Worm (Caenorhabditis elegans): ENCODE measurements around the gene srj-27.

Gene srj-27

ce11 chrV:15085335-15085800 lies 41.9 kb downstream of the srj-27 start, which contains the start of the genes ahsa-1 and C01G10.7 (continued):
- no peak for TF ChIP-seq ZK546.5 (tag; optimal IDR thresholded peaks at IDR 0.05)
- no peak for TF ChIP-seq unc-62 (GFP tag; optimal IDR thresholded peaks at IDR 0.05 in 1 of 2)
- no peak for TF ChIP-seq unc-62 (tag; optimal IDR thresholded peaks at IDR 0.05)
- no peak for TF ChIP-seq nhr-102 (tag; optimal IDR thresholded peaks at IDR 0.05)
- TF ChIP-seq mxl-3 (GFP tag; optimal IDR thresholded peaks at IDR 0.05), result peak; percentile 19
- no peak for TF ChIP-seq set-16 (GFP tag; IDR thresholded peaks at IDR 0.05)
- TF ChIP-seq fkh-10 (GFP tag; optimal IDR thresholded peaks at IDR 0.05), result peak; percentile 80
- TF ChIP-seq daf-19 (GFP tag; conservative IDR thresholded peaks at IDR 0.05), result no peak
- TF ChIP-seq Y105C5A.15 (GFP tag; IDR thresholded peaks at IDR 0.05), result no peak
- no peak for TF ChIP-seq Y75B8A.6 (GFP tag; IDR thresholded peaks at IDR 0.05)
- TF ChIP-seq ceh-28 (tag; optimal IDR thresholded peaks at IDR 0.05), result no peak
- 0 out of 2 replicates have a peak, but pooled peaks have one; percentile 12 for TF ChIP-seq tag-97 (GFP tag; IDR thresholded peaks at IDR 0.05)
- TF ChIP-seq F26F4.8 (GFP tag; conservative IDR thresholded peaks at IDR 0.05), result no peak
- peak; percentile 86 for TF ChIP-seq lin-13 (GFP tag; optimal IDR thresholded peaks at IDR 0.05)
- no peak for TF ChIP-seq skn-1 (tag; optimal IDR thresholded peaks at IDR 0.05)
- TF ChIP-seq sdz-12 (GFP tag; optimal IDR thresholded peaks at IDR 0.05), result no peak
- peak; percentile 87 for TF ChIP-seq rbr-2 (tag; optimal IDR thresholded peaks at IDR 0.05)
- peak; percentile 40 for TF ChIP-seq ztf-7 (tag; optimal IDR thresholded peaks at IDR 0.05)
- no peak for TF ChIP-seq attf-4 (tag; optimal IDR thresholded peaks at IDR 0.05)
- TF ChIP-seq daf-8 (GFP tag; IDR thresholded peaks at IDR 0.05), result no peak
- no peak for TF ChIP-seq dve-1 (tag; optimal IDR thresholded peaks at IDR 0.05; ENCODE audit: insufficient read depth)
- peak; percentile 49; the same call in 1 of the 2 replicates for TF ChIP-seq vab-7 (GFP tag; IDR thresholded peaks at IDR 0.05)
- TF ChIP-seq lir-3 (tag; optimal IDR thresholded peaks at IDR 0.05), result no peak
- no peak for TF ChIP-seq D1046.2 (GFP tag; IDR thresholded peaks at IDR 0.05)
- TF ChIP-seq nhr-77 (tag; optimal IDR thresholded peaks at IDR 0.05), result peak; percentile 88
- peak; percentile 86 for TF ChIP-seq dmd-6 (GFP tag; IDR thresholded peaks at IDR 0.05)
- TF ChIP-seq ceh-82 (tag; optimal IDR thresholded peaks at IDR 0.05), result no peak
- peak; percentile 46 for TF ChIP-seq spr-1 (tag; optimal IDR thresholded peaks at IDR 0.05)
- no peak for TF ChIP-seq saeg-2 (GFP tag; IDR thresholded peaks at IDR 0.05)
- TF ChIP-seq ceh-62 (tag; optimal IDR thresholded peaks at IDR 0.05), result no peak
- TF ChIP-seq arid-1 (GFP tag; conservative IDR thresholded peaks at IDR 0.05), result 0 out of 2 replicates have a peak, but pooled peaks have one; percentile 46
- no peak for TF ChIP-seq unc-39 (tag; optimal IDR thresholded peaks at IDR 0.05)
- peak; percentile 45 to 64; a peak in 2 of 4 replicates for TF ChIP-seq madf-5 (GFP tag; IDR thresholded peaks at IDR 0.05)
- TF ChIP-seq mxl-2 (GFP tag; conservative IDR thresholded peaks at IDR 0.05), result no peak
- TF ChIP-seq zip-11 (GFP tag; IDR thresholded peaks at IDR 0.05), result no peak
- peak; percentile 86 for TF ChIP-seq dmd-9 (GFP tag; IDR thresholded peaks at IDR 0.05)

- peak; percentile 18 for TF ChIP-seq aha-1 (tag)
- TF ChIP-seq spr-3 (GFP tag; optimal IDR thresholded peaks at IDR 0.05), result no peak
- peak; percentile 47; the same call in 1 of the 2 replicates for TF ChIP-seq pha-4 (GFP tag; IDR thresholded peaks at IDR 0.05)
- no peak for TF ChIP-seq pha-4 (tag; optimal IDR thresholded peaks at IDR 0.05)
- no peak for TF ChIP-seq Y5F2A.4 (GFP tag; optimal IDR thresholded peaks at IDR 0.05)
- peak; percentile 44 for TF ChIP-seq duxl-1 (tag; optimal IDR thresholded peaks at IDR 0.05; ENCODE audit: poor library complexity)
- no peak for TF ChIP-seq set-16 (GFP tag; IDR thresholded peaks at IDR 0.05)
- no peak for TF ChIP-seq Y105C5A.15 (GFP tag; IDR thresholded peaks at IDR 0.05)
- no peak for TF ChIP-seq mxl-2 (GFP tag; conservative IDR thresholded peaks at IDR 0.05)
- TF ChIP-seq Y75B8A.6 (GFP tag; IDR thresholded peaks at IDR 0.05), result 0 out of 2 replicates have a peak, but pooled peaks have one; percentile 21
- no peak for TF ChIP-seq nhr-11 (tag; optimal IDR thresholded peaks at IDR 0.05)
- TF ChIP-seq nhr-6 (tag; optimal IDR thresholded peaks at IDR 0.05), result peak; percentile 48
- peak; percentile 35 for TF ChIP-seq lin-13 (GFP tag; optimal IDR thresholded peaks at IDR 0.05)
- TF ChIP-seq ama-1 (optimal IDR thresholded peaks at IDR 0.05), result peak; percentile 70
- peak; percentile 47; the same call in 1 of the 2 replicates for TF ChIP-seq egl-43 (GFP tag; IDR thresholded peaks at IDR 0.05)
- TF ChIP-seq F49E8.2 (tag; optimal IDR thresholded peaks at IDR 0.05; ENCODE audit: borderline replicate concordance), result peak; percentile 32
- no peak for TF ChIP-seq cey-2 (tag; optimal IDR thresholded peaks at IDR 0.05; ENCODE audit: borderline replicate concordance, insufficient read depth)
- peak; percentile 66 for TF ChIP-seq lin-38 (GFP tag; IDR thresholded peaks at IDR 0.05)
- TF ChIP-seq daf-16 (GFP tag; optimal IDR thresholded peaks at IDR 0.05), result no peak
- TF ChIP-seq daf-16 (tag; optimal IDR thresholded peaks at IDR 0.05), result peak; percentile 25
- TF ChIP-seq snpc-1.2 (GFP tag; IDR thresholded peaks at IDR 0.05), result no peak
- peak; percentile 10 for TF ChIP-seq dve-1 (tag; optimal IDR thresholded peaks at IDR 0.05; ENCODE audit: insufficient read depth)
These were observed 43.7 kb downstream of the srj-27 start for ce11 chrV:15083659-15084058.
